Worm (Caenorhabditis elegans) whole organism, L4 larva: Measurements from ENCODE around the gene tgt-1.

Experiments used
- R02D3.7 ChIP-seq: fragments of 150-350 bp; sonication (generic microtip); optimal IDR thresholded peaks from 3 replicates; lab custom pipeline; 2014; ENCODE audit warnings: missing biosample characterization, missing genetic modification characterization
- T20F7.1 ChIP-seq: fragments of 200-800 bp; sonication (Bioruptor generic); optimal IDR thresholded peaks from 2 replicates; lab custom pipeline; 2018; ENCODE audit warnings: mild to moderate bottlenecking, missing genetic modification characterization, missing compliant biosample characterization
- T26A8.4 ChIP-seq: fragments of 200-800 bp; sonication (Bioruptor generic); IDR thresholded peaks from 2 replicates; pipeline ENCODE4 v1.3.6; 2022; ENCODE audit warnings: missing genetic modification characterization, missing compliant biosample characterization
- ZK337.2 ChIP-seq: fragments of 200-800 bp; sonication (Bioruptor generic); IDR thresholded peaks from 2 replicates; pipeline ENCODE4 v1.3.6; 2022; ENCODE audit warnings: missing genetic modification reagents, missing genetic modification characterization, missing compliant biosample characterization
- aha-1 ChIP-seq: fragments of 150-350 bp; peaks from one replicate; lab custom pipeline; 2014; ENCODE audit warnings: missing biosample characterization, missing genetic modification characterization
- arid-1 ChIP-seq: fragments of 200-800 bp; sonication (Bioruptor generic); conservative IDR thresholded peaks from 2 replicates; pipeline ENCODE4 v1.3.6; 2022; ENCODE audit warnings: missing genetic modification reagents, missing genetic modification characterization, missing compliant biosample characterization
- ceh-32 ChIP-seq: sonication (generic microtip); optimal IDR thresholded peaks from 2 replicates; lab custom pipeline; 2016; ENCODE audit warnings: mild to moderate bottlenecking, missing genetic modification characterization, missing compliant biosample characterization; ENCODE audit not compliant: poor library complexity
- ceh-62 ChIP-seq: sonication (generic microtip); optimal IDR thresholded peaks from 2 replicates; lab custom pipeline; 2017; ENCODE audit warnings: missing biosample characterization, missing genetic modification characterization
- ces-1 ChIP-seq: fragments of 150-350 bp; sonication (generic microtip); optimal IDR thresholded peaks from 4 replicates; lab custom pipeline; 2014; ENCODE audit warnings: missing biosample characterization, missing genetic modification reagents, missing genetic modification characterization
- ctbp-1 ChIP-seq: fragments of 200-800 bp; sonication (Bioruptor generic); IDR thresholded peaks from 2 replicates; pipeline ENCODE4 v1.3.6; 2022; ENCODE audit warnings: missing genetic modification reagents, missing genetic modification characterization, missing compliant biosample characterization
- daf-16 ChIP-seq, 3 experiments: sonication (generic microtip); optimal IDR thresholded peaks; 2 replicates each; lab custom pipeline; 2016 to 2017; ENCODE audit warnings: missing genetic modification characterization in 3 of 3, missing genetic modification reagents in 3 of 3, mild to moderate bottlenecking in 2 of 3, missing compliant biosample characterization in 2 of 3, missing biosample characterization in 1 of 3, moderate library complexity in 1 of 3
- dmd-6 ChIP-seq: fragments of 200-800 bp; sonication (Bioruptor generic); IDR thresholded peaks from 2 replicates; pipeline ENCODE4 v1.3.6; 2022; ENCODE audit warnings: missing genetic modification reagents, missing genetic modification characterization, missing compliant biosample characterization
- dpl-1 ChIP-seq: fragments of 150-350 bp; optimal IDR thresholded peaks from 2 replicates; lab custom pipeline; 2014; ENCODE audit warnings: missing biosample characterization, missing genetic modification reagents, missing genetic modification characterization
- dve-1 ChIP-seq: sonication (generic microtip); optimal IDR thresholded peaks from 2 replicates; lab custom pipeline; 2017; ENCODE audit warnings: antibody characterized with exemption, mild to moderate bottlenecking, missing genetic modification characterization, missing compliant biosample characterization; ENCODE audit not compliant: insufficient read depth
- gei-8 ChIP-seq: fragments of 200-800 bp; sonication (Bioruptor generic); optimal IDR thresholded peaks from 2 replicates; lab custom pipeline; 2018; ENCODE audit warnings: mild to moderate bottlenecking, missing genetic modification characterization, missing compliant biosample characterization
- hif-1 ChIP-seq, 2 experiments: sonication (generic microtip); optimal IDR thresholded peaks; 2 replicates each; lab custom pipeline; 2016 to 2017; ENCODE audit warnings: missing compliant biosample characterization in 2 of 2, missing genetic modification characterization in 2 of 2, missing genetic modification reagents in 2 of 2, missing genotype in 2 of 2, mild to moderate bottlenecking in 1 of 2
- hlh-11 ChIP-seq: fragments of 200-800 bp; sonication (Bioruptor generic); optimal IDR thresholded peaks from 2 replicates; lab custom pipeline; 2018; ENCODE audit warnings: mild to moderate bottlenecking, missing genetic modification characterization, missing compliant biosample characterization
- hlh-30 ChIP-seq: sonication (generic microtip); optimal IDR thresholded peaks from 2 replicates; lab custom pipeline; 2017; ENCODE audit warnings: antibody characterized with exemption, mild to moderate bottlenecking, missing genetic modification characterization, missing compliant biosample characterization; ENCODE audit not compliant: insufficient read depth
- lin-39 ChIP-seq: fragments of 150-350 bp; optimal IDR thresholded peaks from 2 replicates; lab custom pipeline; 2014; ENCODE audit warnings: missing biosample characterization, missing genetic modification reagents, missing genetic modification characterization
- mdt-29 ChIP-seq: fragments of 200-800 bp; sonication (Bioruptor generic); IDR thresholded peaks from 2 replicates; pipeline ENCODE4 v1.3.6; 2022; ENCODE audit warnings: missing genetic modification reagents, missing genetic modification characterization, missing compliant biosample characterization
- mep-1 ChIP-seq: fragments of 150-350 bp; sonication (generic microtip); optimal IDR thresholded peaks from 3 replicates; lab custom pipeline; 2014; ENCODE audit warnings: missing biosample characterization, missing genetic modification characterization
- mes-2 ChIP-seq: sonication (generic microtip); optimal IDR thresholded peaks from 2 replicates; lab custom pipeline; 2016; ENCODE audit warnings: missing genotype, mild to moderate bottlenecking, missing genetic modification characterization, missing compliant biosample characterization; ENCODE audit not compliant: poor library complexity, severe bottlenecking
- mxl-2 ChIP-seq: fragments of 200-800 bp; sonication (Bioruptor generic); conservative IDR thresholded peaks from 2 replicates; pipeline ENCODE4 v1.3.6; 2022; ENCODE audit warnings: missing genetic modification reagents, missing genetic modification characterization, missing compliant biosample characterization
- mxl-3 ChIP-seq: fragments of 200-800 bp; sonication (Bioruptor generic); optimal IDR thresholded peaks from 2 replicates; lab custom pipeline; 2018; ENCODE audit warnings: mild to moderate bottlenecking, missing genetic modification characterization, missing compliant biosample characterization
- nhr-11 ChIP-seq: fragments of 150-350 bp; optimal IDR thresholded peaks from 2 replicates; lab custom pipeline; 2014; ENCODE audit warnings: missing biosample characterization, missing genetic modification characterization
- nhr-111 ChIP-seq: fragments of 200-800 bp; sonication (Bioruptor generic); optimal IDR thresholded peaks from 2 replicates; lab custom pipeline; 2018; ENCODE audit warnings: mild to moderate bottlenecking, missing genetic modification characterization, missing compliant biosample characterization
- nhr-28 ChIP-seq: fragments of 150-350 bp; optimal IDR thresholded peaks from 2 replicates; lab custom pipeline; 2014; ENCODE audit warnings: missing biosample characterization, missing genetic modification characterization
- nhr-41 ChIP-seq: fragments of 200-800 bp; sonication (Bioruptor generic); IDR thresholded peaks from 2 replicates; pipeline ENCODE4 v1.3.6; 2022; ENCODE audit warnings: missing genetic modification reagents, missing genetic modification characterization, missing compliant biosample characterization
- nhr-77 ChIP-seq: fragments of 150-350 bp; optimal IDR thresholded peaks from 2 replicates; lab custom pipeline; 2014; ENCODE audit warnings: missing biosample characterization, missing genetic modification characterization
- pqm-1 ChIP-seq: sonication (generic microtip); optimal IDR thresholded peaks from 2 replicates; lab custom pipeline; 2017; ENCODE audit warnings: missing biosample characterization, missing genetic modification characterization
- set-16 ChIP-seq: fragments of 200-800 bp; sonication (Bioruptor generic); IDR thresholded peaks from 2 replicates; pipeline ENCODE4 v1.3.6; 2022; ENCODE audit warnings: missing genetic modification reagents, missing genetic modification characterization, missing compliant biosample characterization
- snpc-1.2 ChIP-seq: fragments of 200-800 bp; sonication (Bioruptor generic); IDR thresholded peaks from 2 replicates; pipeline ENCODE4 v1.3.6; 2022; ENCODE audit warnings: missing genetic modification reagents, missing genetic modification characterization, missing compliant biosample characterization
- unc-130 ChIP-seq: sonication (generic microtip); optimal IDR thresholded peaks from 2 replicates; lab custom pipeline; 2016; ENCODE audit warnings: missing genetic modification reagents, missing genetic modification characterization, missing compliant biosample characterization
- unc-39 ChIP-seq: sonication (generic microtip); optimal IDR thresholded peaks from 2 replicates; lab custom pipeline; 2017; ENCODE audit warnings: missing biosample characterization, missing genetic modification characterization
- unc-62 ChIP-seq, 3 experiments: fragments of 150-350 bp in 1 of 3; sonication (generic microtip); optimal IDR thresholded peaks in 2 of 3; peaks in 1 of 3; 1 replicate in 1 of 3; 2 replicates in 2 of 3; lab custom pipeline; 2014 to 2017; ENCODE audit warnings: missing biosample characterization in 3 of 3, missing genetic modification characterization in 3 of 3, missing genetic modification reagents in 3 of 3, missing genotype in 1 of 3
- zag-1 ChIP-seq: fragments of 150-350 bp; optimal IDR thresholded peaks from 2 replicates; lab custom pipeline; 2014; ENCODE audit warnings: missing biosample characterization, missing genetic modification characterization
- zip-2 ChIP-seq: fragments of 150-350 bp; optimal IDR thresholded peaks from 2 replicates; lab custom pipeline; 2014; ENCODE audit warnings: missing biosample characterization, missing genetic modification characterization

The tgt-1 gene

DNA sequence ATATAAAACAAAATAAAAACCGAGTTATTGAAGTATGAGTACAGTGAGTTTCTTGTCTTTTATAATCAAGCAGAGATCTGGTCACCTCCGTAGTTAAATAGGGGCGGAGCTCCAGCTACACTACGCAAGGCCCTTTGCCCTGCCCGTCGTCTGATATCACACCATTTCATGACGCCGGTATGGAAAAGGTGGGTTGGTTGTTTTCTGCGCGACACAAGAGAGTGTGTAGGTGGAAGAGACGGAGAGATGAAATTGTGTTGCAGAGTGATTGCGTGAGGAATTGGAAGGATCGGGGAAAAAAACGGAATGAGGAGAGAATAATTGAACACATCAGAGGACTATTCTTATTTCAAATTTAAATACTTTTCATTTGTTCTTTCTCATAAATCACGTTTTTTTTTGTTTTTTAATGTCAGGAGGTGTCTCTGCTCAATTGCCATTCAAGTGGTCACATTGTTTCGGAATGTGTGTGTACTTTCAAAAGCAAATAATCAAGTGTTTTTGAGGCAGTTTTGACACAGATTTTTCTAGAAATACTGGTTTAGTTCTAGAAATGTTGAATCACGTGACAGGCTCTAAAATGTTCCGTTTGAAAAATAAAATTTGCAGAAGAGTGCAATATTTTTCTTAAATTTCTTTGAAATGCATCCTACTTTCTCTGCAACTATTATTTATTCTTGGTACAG is 43.7 kb downstream of the tgt-1 start, which contains the start of gene ZK822.9:
Gene ZK822.9, plus strand, starts transcription at position 180 of the 686 bp plus-strand sequence.
- TF ChIP-seq snpc-1.2 = no peak
- TF ChIP-seq ceh-62 = no peak
- no peak for TF ChIP-seq unc-39
- no peak for TF ChIP-seq nhr-41 (GFP tag; lab: Robert Waterston, UW)
- no peak for TF ChIP-seq ces-1 (GFP tag; lab: Kevin White, UChicago)
- TF ChIP-seq dmd-6 (GFP tag; lab: Robert Waterston, UW) = peak; percentile 26
- TF ChIP-seq mep-1 (tag; lab: Kevin White, UChicago) = peak; percentile 49
- TF ChIP-seq aha-1 (tag; lab: Kevin White, UChicago) = peak; percentile 65
- no peak for TF ChIP-seq zag-1 (tag; lab: Kevin White, UChicago)
- TF ChIP-seq hlh-30 = peak; percentile 81
- TF ChIP-seq mdt-29 (GFP tag; lab: Robert Waterston, UW) = peak; percentile 88
- TF ChIP-seq nhr-28 (tag; lab: Kevin White, UChicago) = peak; percentile 82
- TF ChIP-seq pqm-1 (tag; lab: Kevin White, UChicago) = no peak
- TF ChIP-seq nhr-11 = no peak
- peak; percentile 24 for TF ChIP-seq dve-1 (tag; lab: Kevin White, UChicago)
- no peak for TF ChIP-seq ceh-32 (tag; lab: Kevin White, UChicago)
- no peak for TF ChIP-seq lin-39
- TF ChIP-seq unc-130 (GFP tag; lab: Kevin White, UChicago) = no peak
- TF ChIP-seq dpl-1 = no peak
- TF ChIP-seq set-16 (GFP tag; lab: Robert Waterston, UW) = peak; percentile 47; the same call in 1 of the 2 replicates
- no peak for TF ChIP-seq mxl-2 (GFP tag; lab: Robert Waterston, UW)
- TF ChIP-seq ctbp-1 (GFP tag; lab: Robert Waterston, UW) = no peak
- no peak for TF ChIP-seq nhr-111 (GFP tag; lab: Kevin White, UChicago)
- no peak for TF ChIP-seq nhr-77
- TF ChIP-seq mes-2 (tag; lab: Kevin White, UChicago) = peak; percentile 30
- TF ChIP-seq R02D3.7 (tag; lab: Kevin White, UChicago) = no peak
- no peak for TF ChIP-seq gei-8
- no peak for TF ChIP-seq daf-16 (GFP tag; optimal IDR thresholded peaks at IDR 0.05; lab: Kevin White, UChicago)
- TF ChIP-seq daf-16 (tag; optimal IDR thresholded peaks at IDR 0.05; lab: Kevin White, UChicago) = peak; percentile 70
- TF ChIP-seq T20F7.1 (GFP tag; lab: Kevin White, UChicago) = no peak
- peak; percentile 78 for TF ChIP-seq hlh-11
- TF ChIP-seq unc-62 (GFP tag; optimal IDR thresholded peaks at IDR 0.05 in 1 of 2; lab: Kevin White, UChicago) = no peak
- TF ChIP-seq unc-62 (tag; optimal IDR thresholded peaks at IDR 0.05; lab: Kevin White, UChicago) = no peak
- TF ChIP-seq mxl-3 (GFP tag; lab: Kevin White, UChicago) = peak; percentile 24
- TF ChIP-seq arid-1 (GFP tag; lab: Robert Waterston, UW) = no peak
- no peak for TF ChIP-seq zip-2 (tag; lab: Kevin White, UChicago)
- peak in 1 of 2 experiments; percentile 17 for TF ChIP-seq hif-1 (tag; optimal IDR thresholded peaks at IDR 0.05; lab: Kevin White, UChicago)
- TF ChIP-seq T26A8.4 (GFP tag; lab: Robert Waterston, UW) = no peak
- TF ChIP-seq ZK337.2 = no peak
